Fruit fly (Drosophila melanogaster) whole organism: Measurements from ENCODE around the gene CG9360.
A peak's percentile ranks its signal among the peaks of the same experiment; 100 is the strongest.

Experiments
- CG8478 ChIP-seq: fragments of >200 bp; optimal IDR thresholded peaks from 2 replicates; lab custom pipeline; 2018; ENCODE audit warnings: inconsistent platforms
- Dll ChIP-seq: fragments of >200 bp; optimal IDR thresholded peaks from 2 replicates; lab custom pipeline; 2017
- EcR ChIP-seq, 2 experiments: fragments of >200 bp; optimal IDR thresholded peaks; 2 replicates each; lab custom pipeline; 2017; ENCODE audit warnings: missing biosample characterization in 2 of 2, missing genetic modification characterization in 2 of 2, missing genetic modification reagents in 2 of 2
- pan ChIP-seq: fragments of >200 bp; optimal IDR thresholded peaks from 2 replicates; lab custom pipeline; 2017
- psq ChIP-seq: fragments of >200 bp; optimal IDR thresholded peaks from 2 replicates; lab custom pipeline; 2017
- usp ChIP-seq: fragments of >200 bp; optimal IDR thresholded peaks from 2 replicates; lab custom pipeline; 2017; ENCODE audit warnings: missing biosample characterization, missing genetic modification characterization, mixed read lengths

CG9360 gene

DNA sequence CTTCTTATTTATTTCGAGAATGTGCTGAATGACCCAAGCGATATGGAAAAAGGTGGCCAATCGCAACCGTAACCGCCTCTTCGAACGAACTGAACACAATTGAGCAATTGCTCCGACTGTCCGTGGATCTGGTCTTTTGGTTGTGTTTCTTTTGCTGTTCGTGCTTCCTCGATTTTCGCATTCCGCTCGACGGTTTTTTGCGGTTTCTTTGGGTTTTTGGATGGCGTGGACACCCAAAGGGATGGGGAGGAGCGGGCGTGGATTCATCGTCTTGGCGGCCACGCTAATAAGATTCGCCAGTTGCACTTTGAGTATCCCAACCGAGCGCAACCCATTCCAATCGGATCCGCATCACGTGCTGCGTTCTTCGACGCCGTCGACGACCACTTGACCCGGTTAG is 31.7 kb downstream of the CG9360 start, which contains the start of gene inaF-B:
TSS of gene inaF-B (minus strand) at position 101 of the 400 bp plus-strand sequence.
- no peak for TF ChIP-seq EcR (GFP tag; optimal IDR thresholded peaks at IDR 0.05; lab: Kevin White, UChicago)
- TF ChIP-seq CG8478 (lab: Kevin White, UChicago), result no peak
- no peak for TF ChIP-seq usp
- TF ChIP-seq psq (lab: Kevin White, UChicago), result no peak

dm6 chrX:11731665-11732064 is 32.7 kb downstream of the CG9360 start, which contains the start of gene inaF-C:
Gene inaF-C, minus strand, starts transcription at chrX:11731765.
- TF ChIP-seq Dll (lab: Kevin White, UChicago) (no peak), pan (lab: Kevin White, UChicago) (no peak)

- no peak for TF ChIP-seq usp
- TF ChIP-seq EcR (GFP tag; optimal IDR thresholded peaks at IDR 0.05; lab: Kevin White, UChicago), result no peak
- TF ChIP-seq Dll (lab: Kevin White, UChicago), result no peak
- no peak for TF ChIP-seq psq (lab: Kevin White, UChicago)
Observed at dm6 chrX:11729993-11730392, 34.4 kb downstream of the CG9360 start.

dm6 chrX:11728999-11729398 is 35.4 kb downstream of the CG9360 start, which contains the start of gene inaF-D:
Gene inaF-D, minus strand, starts transcription at chrX:11729099.
- TF ChIP-seq psq (lab: Kevin White, UChicago), result no peak
- no peak for TF ChIP-seq pan (lab: Kevin White, UChicago)
- TF ChIP-seq CG8478 (lab: Kevin White, UChicago), result no peak
- TF ChIP-seq EcR (GFP tag; optimal IDR thresholded peaks at IDR 0.05; lab: Kevin White, UChicago), result no peak
- TF ChIP-seq Dll (lab: Kevin White, UChicago), result no peak
- TF ChIP-seq usp, result no peak

DNA sequence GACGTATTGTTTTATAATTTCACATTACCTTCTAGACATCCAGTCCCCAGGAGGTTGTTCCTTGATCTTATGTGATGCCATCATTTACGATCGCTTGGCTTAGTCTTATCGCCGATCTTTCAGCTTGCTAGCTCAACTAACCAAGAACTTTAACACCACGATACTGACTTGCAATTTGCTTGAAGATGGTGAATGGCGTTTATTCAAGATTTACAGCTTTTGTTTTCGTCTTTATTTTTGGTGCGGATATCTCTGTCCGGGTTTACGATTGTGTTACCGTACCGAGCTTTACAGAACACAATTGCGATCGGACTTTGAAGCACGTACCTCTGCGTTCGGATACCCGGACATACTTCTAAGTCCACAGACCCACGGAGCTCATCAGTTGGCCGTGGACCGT is 40.4 kb downstream of the CG9360 start, which contains the start of gene CG15221:
TSS of gene CG15221 (plus strand) at position 301 of the 400 bp plus-strand sequence.
- TF ChIP-seq pan (lab: Kevin White, UChicago) (no peak), CG8478 (lab: Kevin White, UChicago) (no peak), EcR (GFP tag; optimal IDR thresholded peaks at IDR 0.05; lab: Kevin White, UChicago) (no peak), usp (no peak), Dll (lab: Kevin White, UChicago) (no peak), psq (lab: Kevin White, UChicago) (no peak)

DNA sequence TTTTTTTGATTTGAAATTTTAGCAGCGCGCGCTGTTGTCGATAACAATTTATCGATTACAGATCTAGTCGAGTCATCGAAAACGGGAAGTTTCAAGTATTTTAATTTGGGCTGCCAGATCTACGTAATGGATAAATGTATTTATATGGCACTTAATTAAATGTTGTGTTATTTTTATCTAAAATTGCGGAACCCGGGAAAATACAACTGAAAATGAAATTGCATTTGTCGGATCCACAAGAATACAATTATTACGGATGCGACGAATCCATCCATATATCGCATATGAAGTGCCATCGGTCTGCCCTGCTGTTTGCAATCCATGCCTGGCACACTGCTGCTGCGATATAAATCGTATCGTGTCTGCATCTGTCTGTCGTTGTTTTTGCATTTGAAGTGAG is 44.3 kb downstream of the CG9360 start, which contains the start of gene Tango10:
TSS of gene Tango10 (plus strand) at position 108 of the 400 bp plus-strand sequence.
- TF ChIP-seq pan (lab: Kevin White, UChicago), result no peak
- no peak for TF ChIP-seq usp

DNA sequence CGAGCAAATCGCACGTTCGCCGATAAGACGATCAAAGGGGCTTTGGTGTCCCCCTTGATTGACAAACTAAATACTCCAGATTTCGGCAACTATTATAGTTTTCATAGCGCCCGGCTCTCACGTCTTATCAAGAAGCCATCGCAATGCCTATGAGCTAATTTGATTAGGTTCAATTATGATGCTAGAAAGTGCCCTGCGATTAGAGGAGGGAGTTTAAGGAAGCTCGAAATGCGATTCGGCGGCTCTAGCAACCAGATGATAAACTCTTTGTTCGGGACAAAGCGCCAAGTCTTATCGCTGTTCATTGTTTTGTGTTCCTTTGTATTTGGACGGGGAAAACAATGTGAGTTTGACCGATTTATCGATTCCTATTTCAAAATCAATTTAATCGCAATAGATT is 46.5 kb downstream of the CG9360 start:
- TF ChIP-seq psq (lab: Kevin White, UChicago), result no peak
- TF ChIP-seq pan (lab: Kevin White, UChicago), result no peak
- no peak for TF ChIP-seq Dll (lab: Kevin White, UChicago)
- TF ChIP-seq EcR (GFP tag; optimal IDR thresholded peaks at IDR 0.05; lab: Kevin White, UChicago), result no peak
- TF ChIP-seq usp, result no peak
- no peak for TF ChIP-seq CG8478 (lab: Kevin White, UChicago)

- TF ChIP-seq pan (lab: Kevin White, UChicago) (no peak), CG8478 (lab: Kevin White, UChicago) (no peak), psq (lab: Kevin White, UChicago) (no peak), Dll (lab: Kevin White, UChicago) (no peak)
Observed at dm6 chrX:11716731-11717326, 47.6 kb downstream of the CG9360 start, which contains the start of gene prtp. Gene prtp, plus strand, starts transcription at chrX:11716756.

- TF ChIP-seq usp, result no peak
- TF ChIP-seq EcR (GFP tag; optimal IDR thresholded peaks at IDR 0.05; lab: Kevin White, UChicago), result no peak
Observed at dm6 chrX:11715937-11716730, 48.3 kb downstream of the CG9360 start.

DNA sequence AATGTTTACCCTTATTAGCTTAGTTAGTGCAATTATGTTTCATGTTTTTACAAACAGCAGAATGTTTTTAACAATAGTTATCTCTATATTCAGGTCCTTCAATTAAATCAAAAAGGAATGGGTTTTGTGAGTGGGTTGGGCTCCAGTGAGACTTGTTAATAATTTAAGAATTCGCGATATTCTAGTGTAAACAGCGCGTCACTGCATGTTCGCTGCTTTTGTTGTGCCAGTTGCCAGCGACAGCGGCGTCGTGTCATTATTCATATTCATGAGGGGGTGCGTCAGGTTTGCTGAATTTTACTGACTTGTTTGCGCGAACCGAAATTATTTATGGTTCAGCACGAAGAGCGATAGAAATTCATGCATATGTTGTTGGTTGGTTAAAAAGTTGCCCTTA is 49.1 kb downstream of the CG9360 start, which contains the start of gene Amun:
TSS of gene Amun (minus strand) at position 303 of the 397 bp plus-strand sequence.
- TF ChIP-seq Dll (lab: Kevin White, UChicago) (no peak), EcR (GFP tag; optimal IDR thresholded peaks at IDR 0.05; lab: Kevin White, UChicago) (no peak), CG8478 (lab: Kevin White, UChicago) (no peak), usp (no peak), psq (lab: Kevin White, UChicago) (no peak), pan (lab: Kevin White, UChicago) (no peak)

DNA sequence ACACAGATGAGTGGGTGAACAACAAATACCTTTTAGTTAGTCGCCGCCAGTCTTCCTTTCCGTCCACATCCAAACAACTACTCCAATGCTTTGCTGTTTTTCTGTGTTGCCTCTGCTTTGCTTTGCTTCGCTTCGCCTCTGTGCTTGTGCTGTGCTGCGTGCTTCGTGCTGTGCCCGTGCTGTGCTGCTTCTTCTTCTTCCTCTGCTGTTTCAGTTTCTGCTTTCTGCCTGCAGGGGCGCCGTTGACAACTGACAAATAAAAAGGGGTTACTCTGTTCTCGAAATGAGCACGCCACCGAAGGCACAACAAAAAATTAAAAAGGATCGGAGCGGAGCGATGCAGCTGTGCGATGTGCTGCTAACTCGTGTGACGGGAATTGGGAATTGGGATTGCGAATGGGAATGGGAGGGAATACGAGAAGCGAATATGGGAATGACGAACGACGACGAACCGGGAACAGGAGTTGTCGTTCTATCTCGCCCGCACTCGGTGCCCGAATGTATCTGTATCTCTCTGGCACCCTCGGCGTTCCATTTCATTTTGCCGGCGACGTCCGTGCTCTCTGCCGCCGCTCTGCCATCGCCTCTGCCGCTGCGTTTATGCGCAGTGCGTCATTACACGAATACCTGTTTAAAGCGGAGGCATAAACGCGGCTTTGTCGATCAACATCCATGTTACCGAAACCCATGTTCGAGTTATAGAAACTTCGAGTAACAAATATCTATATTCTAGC is 49.7 kb downstream of the CG9360 start:
- TF ChIP-seq psq (lab: Kevin White, UChicago), result peak; percentile 13
- TF ChIP-seq EcR (GFP tag; optimal IDR thresholded peaks at IDR 0.05; lab: Kevin White, UChicago), result no peak
- TF ChIP-seq usp, result no peak
- TF ChIP-seq pan (lab: Kevin White, UChicago), result no peak
- TF ChIP-seq CG8478 (lab: Kevin White, UChicago), result no peak
- TF ChIP-seq Dll (lab: Kevin White, UChicago), result no peak
